Worm (Caenorhabditis elegans) whole organism, young adult: ENCODE results near the gene C33F10.1.

Experiments used
- attf-6 ChIP-seq: fragments of 200-800 bp; sonication (Bioruptor generic); IDR thresholded peaks from 2 replicates; pipeline ENCODE4 v1.3.6; 2022; ENCODE audit warnings: missing genetic modification reagents, missing genetic modification characterization, missing compliant biosample characterization
- ccch-3 ChIP-seq: fragments of 200-800 bp; sonication (Bioruptor generic); optimal IDR thresholded peaks from 2 replicates; lab custom pipeline; 2018; ENCODE audit warnings: mild to moderate bottlenecking, missing genetic modification characterization, missing compliant biosample characterization
- hlh-26 ChIP-seq: fragments of 200-800 bp; sonication (Bioruptor generic); conservative IDR thresholded peaks from 2 replicates; pipeline ENCODE4 v1.3.6; 2022; ENCODE audit warnings: missing genetic modification reagents, missing genetic modification characterization, missing compliant biosample characterization
- lin-26 ChIP-seq: fragments of 200-800 bp; sonication (Bioruptor generic); IDR thresholded peaks from 2 replicates; pipeline ENCODE4 v1.3.6; 2022; ENCODE audit warnings: missing genetic modification reagents, missing genetic modification characterization, missing compliant biosample characterization
- lin-54 ChIP-seq: fragments of 200-800 bp; sonication (Bioruptor generic); optimal IDR thresholded peaks from 2 replicates; lab custom pipeline; 2018; ENCODE audit warnings: mild to moderate bottlenecking, missing genetic modification characterization, missing compliant biosample characterization
- pbrm-1 ChIP-seq: fragments of 200-800 bp; sonication (Bioruptor generic); IDR thresholded peaks from 2 replicates; pipeline ENCODE4 v1.3.6; 2022; ENCODE audit warnings: missing genetic modification reagents, missing genetic modification characterization, missing compliant biosample characterization
- unc-62 ChIP-seq: fragments of 150-350 bp; optimal IDR thresholded peaks from 2 replicates; lab custom pipeline; 2014; ENCODE audit warnings: missing biosample characterization, missing genetic modification reagents, missing genetic modification characterization
- ztf-28 ChIP-seq: fragments of 200-800 bp; sonication (Bioruptor generic); IDR thresholded peaks from 2 replicates; pipeline ENCODE4 v1.3.6; 2022; ENCODE audit warnings: missing genetic modification reagents, missing genetic modification characterization, missing compliant biosample characterization
- ztf-6 ChIP-seq: fragments of 200-800 bp; sonication (Bioruptor generic); IDR thresholded peaks from 2 replicates; pipeline ENCODE4 v1.3.6; 2022; ENCODE audit warnings: missing genetic modification reagents, missing genetic modification characterization, missing compliant biosample characterization

- no peak for TF ChIP-seq unc-62 (GFP tag; lab: Kevin White, UChicago)
- no peak for TF ChIP-seq ztf-6 (GFP tag; lab: Robert Waterston, UW)
- TF ChIP-seq attf-6 (GFP tag; lab: Robert Waterston, UW) = no peak
- TF ChIP-seq lin-26 = no peak
- TF ChIP-seq pbrm-1 (GFP tag; lab: Robert Waterston, UW) = no peak
- TF ChIP-seq lin-54 (GFP tag; lab: Kevin White, UChicago) = no peak
- TF ChIP-seq ztf-28 (GFP tag; lab: Robert Waterston, UW) = no peak
- TF ChIP-seq hlh-26 (GFP tag; lab: Robert Waterston, UW) = no peak
- no peak for TF ChIP-seq ccch-3 (GFP tag; lab: Kevin White, UChicago)
Observed at ce11 chrII:4871834-4872233, 37.0 kb downstream of the C33F10.1 start.
